Fruit fly (Drosophila melanogaster) whole organism, adult: ENCODE data around the gene CG5953.

Experiments used
- CG12768 ChIP-seq: fragments of 200-800 bp; sonication (Bioruptor generic); optimal IDR thresholded peaks from 2 replicates; lab custom pipeline; 2017; ENCODE audit warnings: missing biosample characterization, missing genetic modification characterization, mild to moderate bottlenecking, moderate library complexity, missing genetic modification reagents
- CG33017 ChIP-seq: fragments of 200-800 bp; sonication (Bioruptor generic); optimal IDR thresholded peaks from 2 replicates; lab custom pipeline; 2018; ENCODE audit warnings: missing biosample characterization, mild to moderate bottlenecking, missing genetic modification characterization, moderate library complexity
- CG7045 ChIP-seq: fragments of 200-800 bp; sonication (Bioruptor generic); optimal IDR thresholded peaks from 2 replicates; lab custom pipeline; 2017; ENCODE audit warnings: missing biosample characterization, mild to moderate bottlenecking, missing genetic modification characterization
- CG7101 ChIP-seq: fragments of 200-800 bp; sonication (Bioruptor generic); optimal IDR thresholded peaks from 2 replicates; lab custom pipeline; 2018; ENCODE audit warnings: missing biosample characterization, mild to moderate bottlenecking, missing genetic modification characterization, moderate library complexity
- Crg-1 ChIP-seq: fragments of 200-800 bp; sonication (Bioruptor generic); optimal IDR thresholded peaks from 2 replicates; lab custom pipeline; 2016; ENCODE audit warnings: missing biosample characterization, missing genetic modification characterization
- Mnt ChIP-seq: fragments of 200-800 bp; sonication (Bioruptor generic); optimal IDR thresholded peaks from 2 replicates; lab custom pipeline; 2016; ENCODE audit warnings: missing biosample characterization, mild to moderate bottlenecking, missing genetic modification characterization
- cic ChIP-seq: fragments of 200-800 bp; sonication (Bioruptor generic); optimal IDR thresholded peaks from 2 replicates; lab custom pipeline; 2017; ENCODE audit warnings: missing biosample characterization, mild to moderate bottlenecking, missing genetic modification characterization, moderate library complexity
- cnc ChIP-seq, 2 experiments: fragments of >200 bp; optimal IDR thresholded peaks; 2 replicates each; lab custom pipeline; 2017
- kay ChIP-seq: fragments of 200-800 bp; sonication (Bioruptor generic); peaks from one replicate; lab custom pipeline; 2016; ENCODE audit warnings: missing biosample characterization, missing genetic modification characterization, borderline replicate concordance
- ovo ChIP-seq: fragments of 200-800 bp; sonication (Bioruptor generic); optimal IDR thresholded peaks from 2 replicates; lab custom pipeline; 2016; ENCODE audit warnings: missing biosample characterization, missing genetic modification characterization
- pad ChIP-seq: fragments of 200-800 bp; sonication (Bioruptor generic); optimal IDR thresholded peaks from 3 replicates; lab custom pipeline; 2017; ENCODE audit warnings: missing biosample characterization, missing genetic modification characterization, mild to moderate bottlenecking, moderate library complexity, missing genetic modification reagents
- tj ChIP-seq: fragments of 200-800 bp; sonication (Bioruptor generic); optimal IDR thresholded peaks from 3 replicates; lab custom pipeline; 2017; ENCODE audit warnings: missing biosample characterization, mild to moderate bottlenecking, missing genetic modification characterization, moderate library complexity
- toe ChIP-seq: fragments of 200-800 bp; sonication (Bioruptor generic); optimal IDR thresholded peaks from 2 replicates; lab custom pipeline; 2016; ENCODE audit warnings: missing biosample characterization, missing genetic modification characterization

DNA sequence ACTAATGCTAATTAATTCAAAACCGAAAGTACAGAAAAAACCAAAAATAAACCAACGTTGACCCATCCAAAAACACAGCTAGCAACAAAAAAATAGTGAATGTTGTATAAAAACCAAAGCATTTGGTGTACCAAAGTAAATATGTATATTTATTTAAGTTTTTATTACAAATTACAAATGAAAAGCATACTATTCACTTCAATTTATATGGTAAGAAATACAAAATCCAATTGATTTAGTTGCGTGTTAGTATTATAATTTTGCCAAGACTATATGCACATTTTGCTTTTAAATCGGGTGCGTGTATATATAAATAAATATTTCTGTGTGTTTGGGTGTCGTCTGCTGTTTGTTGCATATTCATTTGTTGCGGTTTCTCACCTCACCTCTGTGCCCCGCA lies 35.5 kb downstream of the CG5953 start:
- TF ChIP-seq CG33017 (tag; lab: Kevin White, UChicago) (no peak), toe (no peak), ovo (no peak), cnc (optimal IDR thresholded peaks at IDR 0.05; lab: Kevin White, UChicago) (no peak), CG12768 (GFP tag; lab: Kevin White, UChicago) (no peak), Mnt (GFP tag; lab: Kevin White, UChicago) (no peak), pad (GFP tag; lab: Kevin White, UChicago) (no peak), CG7101 (no peak), cic (no peak), Crg-1 (GFP tag; lab: Kevin White, UChicago) (no peak), kay (GFP tag; lab: Kevin White, UChicago) (peak; percentile 71), tj (no peak), CG7045 (GFP tag; lab: Kevin White, UChicago) (no peak)
